Fruit fly (Drosophila melanogaster): Measurements from ENCODE around the gene CG31917.

CG31917 gene

dm6 chr2L:4967511-4967910 is 43.1 kb downstream of the CG31917 start, which contains the start of gene eIF3i:
eIF3i (minus strand) TSS chr2L:4967775.
- peak; percentile 11 for TF ChIP-seq stwl (tag; optimal IDR thresholded peaks at IDR 0.05)
- peak; percentile 77 for TF ChIP-seq gfzf (GFP tag; optimal IDR thresholded peaks at IDR 0.05)
- peak; percentile 64 for TF ChIP-seq CG9797 (GFP tag; optimal IDR thresholded peaks at IDR 0.05)
- 0 out of 2 replicates have a peak, but pooled peaks have one; percentile 33 for TF ChIP-seq CG4360 (GFP tag; IDR thresholded peaks at IDR 0.05)
- TF ChIP-seq bigmax (GFP tag; optimal IDR thresholded peaks at IDR 0.05), result peak; percentile 97
- TF ChIP-seq CG8924 (tag; optimal IDR thresholded peaks at IDR 0.05), result peak; percentile 6
- TF ChIP-seq kah (GFP tag; optimal IDR thresholded peaks at IDR 0.05), result no peak
- peak; percentile 65 for TF ChIP-seq Med (GFP tag)
- TF ChIP-seq pzg (GFP tag; optimal IDR thresholded peaks at IDR 0.05), result peak; percentile 55
- peak; percentile 20; the same call in 1 of the 2 replicates for TF ChIP-seq CG13287 (GFP tag; IDR thresholded peaks at IDR 0.05; ENCODE audit: partially characterized antibody)
- TF ChIP-seq MESR4 (GFP tag; optimal IDR thresholded peaks at IDR 0.05), result peak; percentile 66
- peak; percentile 18 for TF ChIP-seq Dp (GFP tag; optimal IDR thresholded peaks at IDR 0.05)
- peak; percentile 13 for TF ChIP-seq Myb (GFP tag; optimal IDR thresholded peaks at IDR 0.05)
- no peak for TF ChIP-seq CG10321 (GFP tag; IDR thresholded peaks at IDR 0.05)
- TF ChIP-seq CG9215 (GFP tag; IDR thresholded peaks at IDR 0.05), result no peak
- TF ChIP-seq CG10209 (GFP tag; optimal IDR thresholded peaks at IDR 0.05), result no peak
- TF ChIP-seq mam (GFP tag; optimal IDR thresholded peaks at IDR 0.05), result no peak
- peak; percentile 49; the same call in 1 of the 3 replicates for TF ChIP-seq CG34422 (GFP tag; IDR thresholded peaks at IDR 0.05)
- TF ChIP-seq YL-1 (GFP tag; optimal IDR thresholded peaks at IDR 0.05), result peak; percentile 51
- TF ChIP-seq CG4617 (GFP tag; optimal IDR thresholded peaks at IDR 0.05; ENCODE audit: borderline replicate concordance), result peak; percentile 54
- peak; percentile 1 for TF ChIP-seq phol (tag; optimal IDR thresholded peaks at IDR 0.05)
- peak; percentile 38 for TF ChIP-seq HmgZ (tag; optimal IDR thresholded peaks at IDR 0.05)
- TF ChIP-seq dm (GFP tag; optimal IDR thresholded peaks at IDR 0.05), result peak; percentile 61
- no peak for TF ChIP-seq gro (GFP tag; optimal IDR thresholded peaks at IDR 0.05)
- peak; percentile 28 for TF ChIP-seq CG15479 (GFP tag; optimal IDR thresholded peaks at IDR 0.05)
- no peak for TF ChIP-seq Neu2 (GFP tag; optimal IDR thresholded peaks at IDR 0.05; ENCODE audit: borderline replicate concordance)
- peak; percentile 17 for TF ChIP-seq BEAF-32 (GFP tag; optimal IDR thresholded peaks at IDR 0.05)
- no peak for TF ChIP-seq Ptx1 (GFP tag; IDR thresholded peaks at IDR 0.05)
- TF ChIP-seq MBD-R2 (GFP tag; IDR thresholded peaks at IDR 0.05), result peak; percentile 42; the same call in 1 of the 2 replicates

- peak; percentile 68 for TF ChIP-seq Med (GFP tag)
- 0 out of 3 replicates have a peak, but pooled peaks have one; percentile 57 for TF ChIP-seq z (GFP tag; IDR thresholded peaks at IDR 0.05)
- TF ChIP-seq trh (GFP tag; optimal IDR thresholded peaks at IDR 0.05), result no peak
Observed at dm6 chr2L:4965923-4966322, 44.7 kb downstream of the CG31917 start.

- no peak for TF ChIP-seq CG1647 (GFP tag; optimal IDR thresholded peaks at IDR 0.05)
- TF ChIP-seq kay (GFP tag; optimal IDR thresholded peaks at IDR 0.05), result peak; percentile 97
- peak; percentile 67 for TF ChIP-seq Med (GFP tag)
- TF ChIP-seq CG3847 (GFP tag; IDR thresholded peaks at IDR 0.05), result peak; percentile 26; the same call in 1 of the 2 replicates
- TF ChIP-seq zen2 (GFP tag; IDR thresholded peaks at IDR 0.05; ENCODE audit: partially characterized antibody), result no peak
- peak; percentile 6 for TF ChIP-seq az2 (GFP tag; optimal IDR thresholded peaks at IDR 0.05)
- no peak for TF ChIP-seq Atf6 (GFP tag; IDR thresholded peaks at IDR 0.05)
- TF ChIP-seq zfh2 (GFP tag; optimal IDR thresholded peaks at IDR 0.05), result no peak
- TF ChIP-seq ranshi (GFP tag; IDR thresholded peaks at IDR 0.05), result no peak
- peak; percentile 91 for TF ChIP-seq Sry-β (GFP tag; optimal IDR thresholded peaks at IDR 0.05)
- no peak for TF ChIP-seq Elba2 (GFP tag; optimal IDR thresholded peaks at IDR 0.05)
- peak; percentile 10 for TF ChIP-seq ems (GFP tag; optimal IDR thresholded peaks at IDR 0.05)
- peak; percentile 86 for TF ChIP-seq row (GFP tag; IDR thresholded peaks at IDR 0.05)
- peak; percentile 32; the same call in 1 of the 2 replicates for TF ChIP-seq slbo (GFP tag; IDR thresholded peaks at IDR 0.05)
- TF ChIP-seq Ets65A (GFP tag), result peak; percentile 82
- peak; percentile 14 for TF ChIP-seq mam (GFP tag; optimal IDR thresholded peaks at IDR 0.05)
- peak; percentile 13 for TF ChIP-seq HmgZ (tag; optimal IDR thresholded peaks at IDR 0.05)
- peak; percentile 81 for TF ChIP-seq CG15514 (GFP tag; optimal IDR thresholded peaks at IDR 0.05)
- no peak for TF ChIP-seq BEAF-32 (GFP tag; optimal IDR thresholded peaks at IDR 0.05)
- TF ChIP-seq PHDP (tag; optimal IDR thresholded peaks at IDR 0.05), result no peak
- peak; percentile 16 for TF ChIP-seq Camta (GFP tag; optimal IDR thresholded peaks at IDR 0.05)
- TF ChIP-seq MBD-R2 (GFP tag; IDR thresholded peaks at IDR 0.05), result peak; percentile 82
- TF ChIP-seq HLH3B (GFP tag; IDR thresholded peaks at IDR 0.05), result no peak
Observed at dm6 chr2L:4965420-4965819, 45.2 kb downstream of the CG31917 start, which contains the start of gene CG34125. CG34125 (plus strand) TSS chr2L:4965673.

All from whole organism, embryonic.